Fruit fly (Drosophila melanogaster) S2 (cell line): Measurements from ENCODE around the gene kek6.

Source experiments
- CG8478 ChIP-seq: fragments of >200 bp; optimal IDR thresholded peaks from 2 replicates; lab custom pipeline; 2018
- CTCF ChIP-seq, 2 experiments: fragments of >200 bp; optimal IDR thresholded peaks; 2 replicates each; lab custom pipeline; 2018

- TF ChIP-seq CG8478 (lab: Kevin White, UChicago) (no peak), CTCF (optimal IDR thresholded peaks at IDR 0.05; lab: Kevin White, UChicago) (no peak)
Measured at dm6 chr3R:31610639-31611594, 11.0 kb upstream of the kek6 start, which contains the start of gene Med.
